Fruit fly (Drosophila melanogaster): ENCODE results near the gene Pdss2.

The Pdss2 gene

DNA sequence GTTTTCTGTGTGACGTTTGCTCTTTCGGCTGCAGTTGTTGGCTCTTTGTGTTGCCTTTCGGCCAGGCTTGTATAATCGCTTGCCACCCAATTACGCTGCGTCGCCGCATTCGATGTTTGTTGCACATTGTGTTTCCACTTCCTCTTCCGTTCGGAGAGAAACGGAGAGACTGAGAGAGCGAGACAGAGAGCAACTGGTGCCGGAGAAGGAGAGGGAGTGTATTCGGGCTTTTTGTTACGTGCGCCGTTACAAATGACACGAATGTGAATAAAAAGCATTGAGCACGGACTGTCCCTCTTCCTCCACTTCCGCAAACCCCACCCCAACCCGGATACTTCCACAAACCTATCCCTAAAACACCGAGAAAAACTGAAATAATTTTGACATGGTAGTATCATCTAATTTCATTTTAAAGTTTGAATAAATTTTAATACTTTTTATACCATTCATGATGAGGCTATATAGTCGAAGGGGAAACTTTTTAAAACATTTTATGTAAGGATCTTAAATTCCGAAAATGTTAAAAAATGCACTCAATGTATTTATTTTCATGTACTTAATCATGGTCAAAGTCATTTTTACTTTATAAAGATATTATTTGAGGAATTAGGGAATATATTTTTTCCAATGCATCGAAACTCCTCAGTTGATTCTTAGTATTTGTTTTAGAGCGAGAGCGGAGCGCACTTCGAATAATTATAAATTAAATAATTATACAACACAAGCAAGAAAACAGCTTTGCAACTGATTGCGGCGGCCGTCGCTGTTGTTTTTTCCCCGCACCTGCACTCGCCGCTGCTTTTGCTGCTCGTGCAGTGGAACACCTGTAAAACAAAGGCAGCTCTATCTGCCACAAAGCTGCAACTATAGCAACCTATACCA, 32.7 kb downstream of the Pdss2 start (continued):
- TF ChIP-seq CG12391 (tag; optimal IDR thresholded peaks at IDR 0.05) = peak; percentile 12
- TF ChIP-seq CG34376 (GFP tag; optimal IDR thresholded peaks at IDR 0.05) = no peak
- no peak for TF ChIP-seq trem (tag; optimal IDR thresholded peaks at IDR 0.05)
- TF ChIP-seq Ravus (GFP tag; IDR thresholded peaks at IDR 0.05) = no peak
- TF ChIP-seq PHDP (tag; optimal IDR thresholded peaks at IDR 0.05) = no peak
- no peak for TF ChIP-seq pum (GFP tag; optimal IDR thresholded peaks at IDR 0.05)
- no peak for TF ChIP-seq HHEX (GFP tag; optimal IDR thresholded peaks at IDR 0.05)
- TF ChIP-seq dm (GFP tag; optimal IDR thresholded peaks at IDR 0.05) = no peak
- TF ChIP-seq CG14710 (tag; optimal IDR thresholded peaks at IDR 0.05) = peak; percentile 16
- peak; percentile 41 for TF ChIP-seq CG10979 (tag; optimal IDR thresholded peaks at IDR 0.05)
- no peak for TF ChIP-seq CG32767 (GFP tag; IDR thresholded peaks at IDR 0.05)
- TF ChIP-seq scrt (GFP tag; optimal IDR thresholded peaks at IDR 0.05) = peak; percentile 2
- no peak for TF ChIP-seq cwo (GFP tag; optimal IDR thresholded peaks at IDR 0.05)
- TF ChIP-seq CG2116 (GFP tag; optimal IDR thresholded peaks at IDR 0.05) = no peak
- no peak for TF ChIP-seq Dad (GFP tag; optimal IDR thresholded peaks at IDR 0.05)
- TF ChIP-seq gcm2 (GFP tag; optimal IDR thresholded peaks at IDR 0.05) = no peak
- TF ChIP-seq CkIIα-i1 (GFP tag; IDR thresholded peaks at IDR 0.05) = no peak
- TF ChIP-seq CG17361 (GFP tag; IDR thresholded peaks at IDR 0.05) = peak; percentile 57; the same call in 2 of the 3 replicates
- no peak for TF ChIP-seq CG4282 (GFP tag; optimal IDR thresholded peaks at IDR 0.05)
- TF ChIP-seq nmo (GFP tag; optimal IDR thresholded peaks at IDR 0.05) = peak; percentile 23
- no peak for TF ChIP-seq CG6654 (GFP tag; optimal IDR thresholded peaks at IDR 0.05)
- TF ChIP-seq CG2712 (tag; optimal IDR thresholded peaks at IDR 0.05) = peak; percentile 54
- no peak for TF ChIP-seq sqz (GFP tag; optimal IDR thresholded peaks at IDR 0.05)
- no peak for TF ChIP-seq CG12155 (GFP tag; optimal IDR thresholded peaks at IDR 0.05)
- no peak for TF ChIP-seq Sry-β (GFP tag; optimal IDR thresholded peaks at IDR 0.05)
- no peak for TF ChIP-seq CG6254 (GFP tag; optimal IDR thresholded peaks at IDR 0.05)
- no peak for TF ChIP-seq slp2 (GFP tag; optimal IDR thresholded peaks at IDR 0.05)
- peak; percentile 31 for TF ChIP-seq grau (tag; optimal IDR thresholded peaks at IDR 0.05)
- TF ChIP-seq gt (GFP tag; IDR thresholded peaks at IDR 0.05) = no peak
- no peak for TF ChIP-seq ind (GFP tag; optimal IDR thresholded peaks at IDR 0.05)
- TF ChIP-seq E2f1 (GFP tag; IDR thresholded peaks at IDR 0.05) = no peak
- no peak for TF ChIP-seq vfl (GFP tag; optimal IDR thresholded peaks at IDR 0.05)
- TF ChIP-seq sr (GFP tag; IDR thresholded peaks at IDR 0.05) = no peak
- no peak for TF ChIP-seq trh (GFP tag; optimal IDR thresholded peaks at IDR 0.05)
- TF ChIP-seq CG15601 (tag; optimal IDR thresholded peaks at IDR 0.05) = no peak
- TF ChIP-seq ara (GFP tag; IDR thresholded peaks at IDR 0.05) = no peak
- TF ChIP-seq HLH54F (GFP tag; optimal IDR thresholded peaks at IDR 0.05) = no peak
- TF ChIP-seq CG11560 (tag; IDR thresholded peaks at IDR 0.05) = no peak
- TF ChIP-seq Spps (tag; optimal IDR thresholded peaks at IDR 0.05) = no peak
- no peak for TF ChIP-seq exex (tag; optimal IDR thresholded peaks at IDR 0.05)
- TF ChIP-seq CG8359 (GFP tag; optimal IDR thresholded peaks at IDR 0.05; ENCODE audit: borderline replicate concordance) = no peak
- TF ChIP-seq CG13894 (tag; optimal IDR thresholded peaks at IDR 0.05) = no peak
- TF ChIP-seq row (GFP tag; IDR thresholded peaks at IDR 0.05) = 0 out of 3 replicates have a peak, but pooled peaks have one; percentile 17
- TF ChIP-seq MBD-R2 (GFP tag; IDR thresholded peaks at IDR 0.05) = no peak
- TF ChIP-seq CG12744 (GFP tag; optimal IDR thresholded peaks at IDR 0.05) = no peak
- TF ChIP-seq CG17385 (GFP tag; optimal IDR thresholded peaks at IDR 0.05) = no peak
- TF ChIP-seq CG17186 (GFP tag; optimal IDR thresholded peaks at IDR 0.05) = no peak
- TF ChIP-seq Doc2 (GFP tag; IDR thresholded peaks at IDR 0.05) = no peak
- no peak for TF ChIP-seq ewg (GFP tag; optimal IDR thresholded peaks at IDR 0.05)
- TF ChIP-seq CG10321 (GFP tag; IDR thresholded peaks at IDR 0.05) = no peak
